Fruit fly (Drosophila melanogaster) whole organism, adult: ENCODE data around the gene mIF2.

Experiments
- CG11617 ChIP-seq: fragments of 200-800 bp; sonication (Bioruptor generic); optimal IDR thresholded peaks from 2 replicates; lab custom pipeline; 2017; ENCODE audit warnings: mild to moderate bottlenecking, missing biosample characterization, missing genetic modification reagents, missing genetic modification characterization
- CG14711 ChIP-seq: fragments of 200-800 bp; sonication (Bioruptor generic); optimal IDR thresholded peaks from 2 replicates; lab custom pipeline; 2018; ENCODE audit warnings: missing biosample characterization, mild to moderate bottlenecking, missing genetic modification characterization, moderate library complexity
- CG1620 ChIP-seq: fragments of 200-800 bp; sonication (Bioruptor generic); optimal IDR thresholded peaks from 2 replicates; lab custom pipeline; 2016; ENCODE audit warnings: missing biosample characterization, missing genetic modification characterization
- CG7045 ChIP-seq: fragments of 200-800 bp; sonication (Bioruptor generic); optimal IDR thresholded peaks from 2 replicates; lab custom pipeline; 2017; ENCODE audit warnings: missing biosample characterization, mild to moderate bottlenecking, missing genetic modification characterization
- Crg-1 ChIP-seq: fragments of 200-800 bp; sonication (Bioruptor generic); optimal IDR thresholded peaks from 2 replicates; lab custom pipeline; 2016; ENCODE audit warnings: missing biosample characterization, missing genetic modification characterization
- Hr96 ChIP-seq: fragments of 200-800 bp; sonication (Bioruptor generic); optimal IDR thresholded peaks from 2 replicates; lab custom pipeline; 2016; ENCODE audit warnings: missing biosample characterization, missing genetic modification characterization
- bab1 ChIP-seq: fragments of 200-800 bp; sonication (Bioruptor generic); optimal IDR thresholded peaks from 3 replicates; lab custom pipeline; 2019; ENCODE audit warnings: missing biosample characterization, mild to moderate bottlenecking, missing genetic modification characterization, moderate library complexity
- cnc ChIP-seq, 2 experiments: fragments of >200 bp; optimal IDR thresholded peaks; 2 replicates each; lab custom pipeline; 2017
- kay ChIP-seq: fragments of 200-800 bp; sonication (Bioruptor generic); peaks from one replicate; lab custom pipeline; 2016; ENCODE audit warnings: missing biosample characterization, missing genetic modification characterization, borderline replicate concordance
- ovo ChIP-seq: fragments of 200-800 bp; sonication (Bioruptor generic); optimal IDR thresholded peaks from 2 replicates; lab custom pipeline; 2016; ENCODE audit warnings: missing biosample characterization, missing genetic modification characterization
- pad ChIP-seq: fragments of 200-800 bp; sonication (Bioruptor generic); optimal IDR thresholded peaks from 3 replicates; lab custom pipeline; 2017; ENCODE audit warnings: missing biosample characterization, missing genetic modification characterization, mild to moderate bottlenecking, moderate library complexity, missing genetic modification reagents
- tj ChIP-seq: fragments of 200-800 bp; sonication (Bioruptor generic); optimal IDR thresholded peaks from 3 replicates; lab custom pipeline; 2017; ENCODE audit warnings: missing biosample characterization, mild to moderate bottlenecking, missing genetic modification characterization, moderate library complexity

DNA sequence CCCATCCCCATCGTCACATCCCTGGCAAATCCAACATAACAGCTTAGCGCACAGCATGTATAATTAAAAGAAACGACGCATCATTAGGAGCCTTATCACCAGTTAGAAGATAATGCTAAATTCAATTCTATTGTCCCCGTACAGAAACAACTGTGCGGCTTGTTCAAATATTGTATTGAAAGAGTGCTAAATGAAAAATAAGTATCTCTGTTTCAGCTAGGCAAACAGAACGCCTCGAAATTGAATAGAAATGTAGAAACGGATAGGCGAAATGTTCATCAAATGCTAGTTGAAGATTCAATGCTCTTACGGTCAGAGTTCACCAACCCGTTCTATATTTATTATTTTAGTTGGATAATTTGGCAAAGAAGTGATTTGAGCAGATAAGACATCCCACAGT lies 11.2 kb upstream of the mIF2 start:
- no peak for TF ChIP-seq CG7045 (GFP tag; lab: Kevin White, UChicago)
- no peak for TF ChIP-seq Crg-1 (GFP tag; lab: Kevin White, UChicago)
- no peak for TF ChIP-seq ovo (GFP tag; lab: Kevin White, UChicago)
- no peak for TF ChIP-seq CG14711
- no peak for TF ChIP-seq bab1 (GFP tag; lab: Kevin White, UChicago)
- no peak for TF ChIP-seq kay (GFP tag; lab: Kevin White, UChicago)
- TF ChIP-seq pad (GFP tag; lab: Kevin White, UChicago) = no peak
- no peak for TF ChIP-seq CG11617 (GFP tag; lab: Kevin White, UChicago)
- TF ChIP-seq Hr96 (GFP tag; lab: Kevin White, UChicago) = no peak
- TF ChIP-seq CG1620 (GFP tag; lab: Kevin White, UChicago) = no peak
- no peak for TF ChIP-seq tj
- no peak for TF ChIP-seq cnc (optimal IDR thresholded peaks at IDR 0.05; lab: Kevin White, UChicago)
